Worm (Caenorhabditis elegans): ENCODE results near the gene C25F9.15.

DNA sequence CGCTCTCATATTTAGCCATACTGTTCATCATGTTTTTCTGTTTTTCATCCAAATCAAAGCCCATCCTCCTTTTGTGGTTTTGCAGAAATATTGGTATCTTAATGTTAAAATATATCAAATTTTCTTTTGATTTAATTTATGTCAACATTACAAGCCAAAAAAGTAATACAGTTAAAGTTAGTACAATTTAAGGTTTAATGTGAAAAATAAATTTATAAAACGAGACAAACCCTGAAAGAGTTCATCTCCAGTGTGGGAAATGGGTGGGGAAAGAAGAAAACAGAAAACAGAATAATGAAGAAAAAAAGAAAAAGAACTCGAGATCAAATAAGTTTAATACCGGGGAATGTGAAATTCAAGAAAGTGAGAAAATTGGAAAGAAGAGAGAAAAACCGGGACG, 30.9 kb downstream of the C25F9.15 start, which contains the start of gene M04C3.2:
- TF ChIP-seq dmd-8 (GFP tag; IDR thresholded peaks at IDR 0.05) (no peak), nhr-25 (tag; optimal IDR thresholded peaks at IDR 0.05; ENCODE audit: borderline replicate concordance, insufficient read depth) (no peak), lin-1 (GFP tag; IDR thresholded peaks at IDR 0.05) (no peak), ztf-11 (tag; optimal IDR thresholded peaks at IDR 0.05) (no peak), arid-1 (GFP tag; conservative IDR thresholded peaks at IDR 0.05) (no peak), lsy-2 (tag; optimal IDR thresholded peaks at IDR 0.05) (no peak)

Measured in whole organism, L4 larva.